Worm (Caenorhabditis elegans): ENCODE measurements around the gene K09E3.2.

The K09E3.2 gene

DNA sequence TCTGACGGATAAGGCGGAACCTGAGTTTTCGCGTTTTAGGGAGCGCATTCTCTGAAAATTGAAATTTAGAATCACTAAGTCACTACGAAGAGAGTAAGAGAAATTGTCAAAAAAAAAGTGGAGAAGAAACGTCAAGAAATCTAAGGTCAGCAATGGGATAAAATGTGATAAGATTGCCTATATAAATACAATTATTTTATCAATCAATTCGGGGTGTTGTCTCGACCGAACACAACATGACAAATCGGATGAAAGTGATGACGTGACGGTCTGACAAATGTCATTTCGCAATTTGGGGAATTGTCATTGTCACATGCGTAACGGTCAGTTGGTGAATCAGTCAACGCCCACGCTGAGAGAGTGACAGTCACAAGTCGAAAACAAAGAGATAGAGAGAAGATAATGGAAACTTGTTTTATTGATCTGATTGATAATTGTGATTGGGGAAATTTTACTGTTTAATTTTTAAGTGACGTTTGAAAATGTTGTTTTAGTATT lies 20.6 kb downstream of the K09E3.2 start, which contains the start of gene cnp-3:
Gene cnp-3 (minus strand): TSS at position 51 of the 498 bp plus-strand sequence.
- TF ChIP-seq dao-5 (tag; optimal IDR thresholded peaks at IDR 0.05) (no peak), W03F9.2 (tag; optimal IDR thresholded peaks at IDR 0.05) (no peak), him-1 (tag; optimal IDR thresholded peaks at IDR 0.05) (no peak)

DNA sequence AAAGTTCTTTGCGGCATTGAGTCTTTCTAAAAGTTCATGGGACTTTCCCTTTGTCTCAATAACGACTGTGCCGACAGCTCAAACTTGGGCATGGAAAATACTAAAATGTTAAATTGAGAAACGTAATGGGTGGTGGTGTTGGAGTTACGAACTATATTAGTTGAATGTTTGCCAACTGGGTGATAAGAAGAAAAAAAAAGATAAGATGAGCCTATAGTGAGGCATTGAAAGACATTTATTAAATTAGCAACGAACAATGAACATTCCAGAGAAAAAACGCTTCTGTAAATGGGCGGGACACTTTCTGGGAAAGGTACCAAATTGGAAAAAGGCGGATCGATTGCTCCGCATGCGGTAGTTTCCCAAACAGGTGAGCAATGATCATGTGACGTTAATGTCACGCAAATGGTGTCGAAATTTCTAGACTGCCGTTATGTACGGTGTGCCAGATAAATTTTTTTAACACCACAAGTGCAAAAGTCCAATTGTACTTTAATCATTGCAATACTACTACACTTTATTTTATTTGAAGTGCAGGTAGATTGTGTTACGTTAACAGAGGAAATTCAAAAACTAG lies 21.8 kb downstream of the K09E3.2 start:
- TF ChIP-seq him-1 (tag; optimal IDR thresholded peaks at IDR 0.05) (no peak), dao-5 (tag; optimal IDR thresholded peaks at IDR 0.05) (no peak), W03F9.2 (tag; optimal IDR thresholded peaks at IDR 0.05) (no peak)

DNA sequence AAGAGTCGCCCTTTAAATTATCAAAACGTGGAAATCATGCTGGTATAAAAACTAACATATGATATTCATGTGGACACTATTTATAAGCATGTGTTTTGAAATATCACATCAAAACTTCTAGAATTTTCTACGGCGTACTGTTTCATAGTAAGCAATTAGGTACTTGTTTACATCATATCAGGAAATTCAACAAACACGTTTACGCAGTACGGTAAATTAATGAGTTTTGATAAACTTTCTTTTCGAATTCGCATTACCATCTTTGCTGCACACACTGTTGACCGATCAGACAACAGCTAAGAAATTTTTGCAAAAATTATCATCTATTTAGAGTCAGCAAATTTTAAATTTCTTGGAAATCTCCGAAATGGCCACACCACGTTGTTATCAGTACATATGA lies 23.0 kb downstream of the K09E3.2 start:
- TF ChIP-seq dao-5 (tag; optimal IDR thresholded peaks at IDR 0.05) (no peak), him-1 (tag; optimal IDR thresholded peaks at IDR 0.05) (no peak), W03F9.2 (tag; optimal IDR thresholded peaks at IDR 0.05) (no peak)

DNA sequence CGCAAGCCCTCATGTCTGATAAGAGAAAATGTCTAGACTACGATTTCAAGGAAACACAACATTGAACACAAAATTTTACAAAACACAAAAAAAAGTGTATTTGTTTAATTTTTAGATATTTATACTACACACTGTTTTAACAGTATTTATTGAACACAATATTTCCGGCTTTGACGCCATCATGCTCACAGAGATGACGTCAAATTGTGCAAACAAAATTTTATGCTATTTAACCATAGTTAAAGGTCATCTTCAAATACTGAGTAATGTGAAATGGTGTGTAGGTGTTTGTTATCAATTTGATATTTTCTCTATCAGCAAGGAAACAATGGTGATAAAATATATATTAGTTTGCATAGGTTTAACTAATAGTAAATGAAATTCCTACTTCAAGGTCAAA lies 29.1 kb downstream of the K09E3.2 start:
- TF ChIP-seq dao-5 (tag; optimal IDR thresholded peaks at IDR 0.05) (no peak), W03F9.2 (tag; optimal IDR thresholded peaks at IDR 0.05) (no peak)

DNA sequence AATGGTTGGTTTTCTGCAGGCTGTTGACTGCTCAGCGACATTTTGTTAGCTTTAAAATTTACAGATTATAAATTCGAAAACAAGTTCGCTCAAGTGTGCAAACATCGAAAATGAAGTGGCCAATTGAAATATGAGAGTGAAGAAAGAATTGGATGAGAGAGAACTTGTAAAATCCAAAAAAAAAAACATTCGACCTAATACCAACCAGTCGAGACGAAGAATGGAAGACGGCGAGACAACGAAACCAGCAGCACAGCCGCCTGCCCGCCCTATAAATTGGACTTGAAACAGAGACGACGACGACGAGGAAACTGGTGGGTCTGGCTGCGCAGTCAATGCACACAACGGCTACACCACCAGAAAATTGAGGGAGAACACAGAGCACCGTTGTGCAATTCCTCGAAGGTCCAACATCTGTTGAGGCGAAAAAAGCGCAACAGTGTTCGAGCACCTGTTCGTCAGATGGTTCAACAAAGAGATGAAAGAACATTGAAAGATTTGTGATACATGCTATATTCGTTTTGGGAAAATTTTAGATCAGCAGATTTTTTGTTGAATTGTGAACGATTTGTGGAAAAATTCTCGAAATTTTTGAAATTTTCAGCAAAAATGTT lies 32.5 kb downstream of the K09E3.2 start, which contains the start of gene T23C6.4:
Gene T23C6.4 (minus strand): TSS at position 51 of the 614 bp plus-strand sequence.
- TF ChIP-seq him-1 (tag; optimal IDR thresholded peaks at IDR 0.05) (no peak), W03F9.2 (tag; optimal IDR thresholded peaks at IDR 0.05) (no peak), dao-5 (tag; optimal IDR thresholded peaks at IDR 0.05) (no peak)

DNA sequence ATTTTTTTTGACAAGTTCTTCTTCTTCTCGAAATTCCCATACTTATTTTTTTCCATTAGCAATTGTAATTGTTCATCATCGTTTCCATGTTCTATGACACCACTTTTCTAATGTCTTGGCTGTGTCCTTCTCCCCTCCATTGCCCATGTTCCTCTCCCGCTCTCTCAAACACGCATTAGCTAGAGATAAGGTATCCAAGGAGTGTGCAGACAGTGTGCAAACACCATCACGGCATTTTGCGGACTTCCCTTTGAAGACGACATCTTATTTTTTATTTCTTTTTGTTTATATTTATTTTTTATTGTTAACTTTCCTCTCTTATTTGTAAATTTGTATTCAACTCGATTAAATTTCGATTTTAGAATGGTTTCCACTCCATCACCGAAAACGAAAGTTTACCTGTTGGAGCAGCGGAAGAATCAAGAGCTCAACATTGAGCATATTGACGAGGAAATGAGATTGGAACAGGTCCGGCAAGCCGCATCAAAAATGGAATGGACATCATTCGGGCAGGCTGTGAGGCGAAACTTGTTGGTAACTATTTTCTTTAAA lies 33.8 kb downstream of the K09E3.2 start, which contains the start of gene mdt-1.2:
Gene mdt-1.2 (plus strand): TSS at position 363 of the 552 bp plus-strand sequence.
- TF ChIP-seq him-1 (tag; optimal IDR thresholded peaks at IDR 0.05) (peak; percentile 13), W03F9.2 (tag; optimal IDR thresholded peaks at IDR 0.05) (no peak), dao-5 (tag; optimal IDR thresholded peaks at IDR 0.05) (peak; percentile 21)

DNA sequence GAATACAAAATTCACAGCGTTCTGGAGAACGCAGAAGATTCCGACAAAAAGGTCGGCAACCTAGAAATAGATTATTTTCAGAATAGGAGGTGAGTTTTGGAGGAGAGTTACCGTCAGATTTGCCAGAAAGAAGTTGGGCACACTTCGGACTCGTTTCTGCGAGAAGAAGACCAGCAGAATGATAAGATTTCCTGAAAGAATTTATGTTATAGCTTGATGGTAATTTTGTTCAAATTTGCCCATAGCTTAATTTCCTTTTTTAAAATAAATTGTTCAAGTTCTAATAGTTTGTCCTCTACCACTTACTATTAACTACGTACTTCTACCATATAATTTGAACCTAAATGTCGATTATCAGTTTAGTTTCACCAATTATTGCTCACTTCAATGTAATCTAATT lies 39.6 kb downstream of the K09E3.2 start:
- TF ChIP-seq dao-5 (tag; optimal IDR thresholded peaks at IDR 0.05), result no peak
- TF ChIP-seq him-1 (tag; optimal IDR thresholded peaks at IDR 0.05), result no peak
- no peak for TF ChIP-seq W03F9.2 (tag; optimal IDR thresholded peaks at IDR 0.05)

DNA sequence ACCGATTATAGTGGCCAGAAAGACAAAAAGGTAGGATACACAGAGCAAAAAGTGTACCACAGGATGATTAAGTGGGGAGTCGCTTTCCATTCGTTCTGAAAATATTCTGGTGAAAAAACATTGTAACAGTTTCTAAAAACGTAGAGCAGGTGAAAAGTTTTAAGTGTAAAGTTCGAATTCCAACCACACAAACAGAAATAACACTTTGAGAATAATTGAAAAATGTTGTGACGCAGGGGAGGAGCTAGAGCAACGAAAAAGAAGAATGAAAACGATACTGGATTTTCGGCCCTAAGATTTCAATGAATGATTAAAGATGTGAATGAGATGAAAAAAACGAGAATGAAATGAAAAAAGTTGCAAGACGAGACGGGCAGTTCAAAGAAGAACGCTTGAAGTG lies 40.4 kb downstream of the K09E3.2 start, which contains the start of gene npr-21:
Gene npr-21 (minus strand): TSS at position 101 of the 400 bp plus-strand sequence.
- TF ChIP-seq him-1 (tag; optimal IDR thresholded peaks at IDR 0.05) (no peak), W03F9.2 (tag; optimal IDR thresholded peaks at IDR 0.05) (no peak), dao-5 (tag; optimal IDR thresholded peaks at IDR 0.05) (no peak)
